Worm (Caenorhabditis elegans) whole organism, midembryonic: ENCODE data around the gene T13C5.9.
A peak's percentile ranks its signal among the peaks of the same experiment; 100 is the strongest.

Source experiments
- T22C8.4 ChIP-seq: fragments of 200-800 bp; sonication (Bioruptor generic); IDR thresholded peaks from 2 replicates; pipeline ENCODE4 v1.3.6; 2022; ENCODE audit warnings: missing genetic modification characterization, missing compliant biosample characterization
- cog-1 ChIP-seq: sonication (generic microtip); optimal IDR thresholded peaks from 2 replicates; lab custom pipeline; 2016; ENCODE audit warnings: missing genetic modification characterization, missing compliant biosample characterization
- klf-2 ChIP-seq: fragments of 200-800 bp; sonication (Bioruptor generic); conservative IDR thresholded peaks from 2 replicates; pipeline ENCODE4 v1.3.6; 2022; ENCODE audit warnings: missing genetic modification reagents, missing genetic modification characterization, missing compliant biosample characterization
- ref-1 ChIP-seq: fragments of 200-800 bp; sonication (Bioruptor generic); conservative IDR thresholded peaks from 2 replicates; pipeline ENCODE4 v1.3.6; 2022; ENCODE audit warnings: missing genetic modification reagents, missing genetic modification characterization, missing compliant biosample characterization
- ztf-29 ChIP-seq: fragments of 200-800 bp; sonication (Bioruptor generic); IDR thresholded peaks from 2 replicates; pipeline ENCODE4 v1.3.6; 2022; ENCODE audit warnings: missing genetic modification reagents, missing genetic modification characterization, missing compliant biosample characterization

- TF ChIP-seq klf-2 (peak; percentile 98), ztf-29 (GFP tag; lab: Robert Waterston, UW) (peak; percentile 93), ref-1 (peak; percentile 92), T22C8.4 (peak; percentile 95), cog-1 (tag; lab: Kevin White, UChicago) (peak; percentile 94)
Measured at ce11 chrX:6207687-6208088, 17.6 kb downstream of the T13C5.9 start, which contains the start of gene T13C5.6.
